Fruit fly (Drosophila melanogaster): ENCODE data around the gene Or85f.

The Or85f gene

dm6 chr3R:9390201-9390600 is 7.8 kb upstream of the Or85f start (continued):
- no peak for TF ChIP-seq insv (GFP tag; optimal IDR thresholded peaks at IDR 0.05)
- TF ChIP-seq MBD-R2 (GFP tag; IDR thresholded peaks at IDR 0.05): no peak
- TF ChIP-seq CG12659 (GFP tag; optimal IDR thresholded peaks at IDR 0.05): no peak
- TF ChIP-seq CG6854 (GFP tag; optimal IDR thresholded peaks at IDR 0.05): no peak
- TF ChIP-seq Spps (tag; optimal IDR thresholded peaks at IDR 0.05): no peak
- TF ChIP-seq ttk (GFP tag; IDR thresholded peaks at IDR 0.05): no peak
- no peak for TF ChIP-seq bigmax (GFP tag; optimal IDR thresholded peaks at IDR 0.05)
- TF ChIP-seq CG11560 (tag; IDR thresholded peaks at IDR 0.05): no peak
- peak; percentile 17 for TF ChIP-seq CG4707 (GFP tag; optimal IDR thresholded peaks at IDR 0.05)
- TF ChIP-seq CG3838 (GFP tag; optimal IDR thresholded peaks at IDR 0.05): no peak
- peak; percentile 46 for TF ChIP-seq CG17568 (GFP tag; optimal IDR thresholded peaks at IDR 0.05)
- TF ChIP-seq CG1832 (GFP tag; optimal IDR thresholded peaks at IDR 0.05): no peak
- peak; percentile 39 for TF ChIP-seq dmrt11E (tag; optimal IDR thresholded peaks at IDR 0.05)
- peak; percentile 64 for TF ChIP-seq Hmr (GFP tag; optimal IDR thresholded peaks at IDR 0.05)
- no peak for TF ChIP-seq Bteb2 (GFP tag; optimal IDR thresholded peaks at IDR 0.05)
- TF ChIP-seq Hr78 (GFP tag; optimal IDR thresholded peaks at IDR 0.05): no peak
- no peak for TF ChIP-seq CG8924 (tag; optimal IDR thresholded peaks at IDR 0.05)
- TF ChIP-seq CG4424 (GFP tag; optimal IDR thresholded peaks at IDR 0.05): no peak
- TF ChIP-seq CG4730 (GFP tag; IDR thresholded peaks at IDR 0.05): no peak
- TF ChIP-seq CG11723 (GFP tag; optimal IDR thresholded peaks at IDR 0.05): no peak
- no peak for TF ChIP-seq Atf6 (GFP tag; IDR thresholded peaks at IDR 0.05)
- TF ChIP-seq ara (GFP tag; IDR thresholded peaks at IDR 0.05): no peak
- TF ChIP-seq so (GFP tag; IDR thresholded peaks at IDR 0.05): no peak
- TF ChIP-seq BEAF-32 (GFP tag; optimal IDR thresholded peaks at IDR 0.05): no peak
- no peak for TF ChIP-seq croc (GFP tag; conservative IDR thresholded peaks at IDR 0.05)
- peak; percentile 18 for TF ChIP-seq CG13296 (GFP tag; optimal IDR thresholded peaks at IDR 0.05)
- TF ChIP-seq Dll (GFP tag; IDR thresholded peaks at IDR 0.05; ENCODE audit: partially characterized antibody): no peak
- no peak for TF ChIP-seq ci (GFP tag; IDR thresholded peaks at IDR 0.05)
- no peak for TF ChIP-seq CG9215 (GFP tag; IDR thresholded peaks at IDR 0.05)
- no peak for TF ChIP-seq tin (GFP tag; optimal IDR thresholded peaks at IDR 0.05)
- TF ChIP-seq NC2β (GFP tag; optimal IDR thresholded peaks at IDR 0.05): no peak
- TF ChIP-seq Neu2 (GFP tag; optimal IDR thresholded peaks at IDR 0.05; ENCODE audit: borderline replicate concordance): no peak
- TF ChIP-seq Dad (GFP tag; optimal IDR thresholded peaks at IDR 0.05): no peak
- no peak for TF ChIP-seq CG2202 (tag; optimal IDR thresholded peaks at IDR 0.05)
- no peak for TF ChIP-seq fd102C (GFP tag; optimal IDR thresholded peaks at IDR 0.05)
- no peak for TF ChIP-seq row (GFP tag; IDR thresholded peaks at IDR 0.05)
- TF ChIP-seq wor (GFP tag; IDR thresholded peaks at IDR 0.05): no peak
- TF ChIP-seq ase (GFP tag; IDR thresholded peaks at IDR 0.05): no peak
- TF ChIP-seq nau (GFP tag; optimal IDR thresholded peaks at IDR 0.05): peak; percentile 4
- peak; percentile 6 for TF ChIP-seq odd (GFP tag; optimal IDR thresholded peaks at IDR 0.05)
- TF ChIP-seq PHDP (tag; optimal IDR thresholded peaks at IDR 0.05): peak; percentile 48
- no peak for TF ChIP-seq CG18476 (GFP tag; optimal IDR thresholded peaks at IDR 0.05)
- no peak for TF ChIP-seq slou (GFP tag; optimal IDR thresholded peaks at IDR 0.05)
- TF ChIP-seq Nf-YB (GFP tag; optimal IDR thresholded peaks at IDR 0.05): peak; percentile 39
- TF ChIP-seq pan (optimal IDR thresholded peaks at IDR 0.05): no peak
- peak in 1 of 2 experiments; percentile 5 for TF ChIP-seq pan (GFP tag; optimal IDR thresholded peaks at IDR 0.05 in 1 of 2, IDR thresholded peaks at IDR 0.05 in 1 of 2)
- TF ChIP-seq pum (GFP tag; optimal IDR thresholded peaks at IDR 0.05): no peak
- peak; percentile 29 for TF ChIP-seq scrt (GFP tag; optimal IDR thresholded peaks at IDR 0.05)
- TF ChIP-seq CG3407 (GFP tag; optimal IDR thresholded peaks at IDR 0.05): peak; percentile 30
- TF ChIP-seq CG9727 (GFP tag; optimal IDR thresholded peaks at IDR 0.05): no peak
- no peak for TF ChIP-seq CG12071 (GFP tag; optimal IDR thresholded peaks at IDR 0.05)
